Worm (Caenorhabditis elegans): ENCODE results near the gene ZC266.1.

DNA sequence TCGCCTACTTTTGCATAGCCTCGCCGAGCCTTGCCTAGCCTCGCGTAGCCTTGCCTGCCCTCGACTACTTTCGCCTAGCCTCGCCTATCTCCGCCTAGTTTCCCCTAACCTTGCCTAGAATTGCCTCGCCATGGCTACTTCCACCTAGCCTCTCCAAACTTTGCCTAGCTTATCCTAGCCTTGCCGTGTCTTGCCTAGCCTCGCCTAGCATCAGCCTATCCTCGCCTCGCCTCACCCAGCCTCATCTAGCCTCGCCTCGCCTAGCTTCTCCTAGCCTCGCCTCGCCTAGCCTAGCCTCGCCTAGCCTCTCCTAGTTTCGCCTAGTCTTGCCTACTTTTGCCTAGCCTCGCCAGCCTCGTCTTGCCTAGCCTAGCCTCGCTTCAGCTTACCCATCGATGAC is 33.0 kb downstream of the ZC266.1 start:
- no peak for TF ChIP-seq athp-1 (tag; optimal IDR thresholded peaks at IDR 0.05)
- no peak for TF ChIP-seq zfh-2 (GFP tag; conservative IDR thresholded peaks at IDR 0.05)
- TF ChIP-seq dox-1 (GFP tag; IDR thresholded peaks at IDR 0.05), result no peak
- TF ChIP-seq F52B5.7 (tag; optimal IDR thresholded peaks at IDR 0.05), result no peak
- no peak for TF ChIP-seq ama-1 (optimal IDR thresholded peaks at IDR 0.05)
- TF ChIP-seq ama-1 (GFP tag; optimal IDR thresholded peaks at IDR 0.05), result no peak
- no peak for TF ChIP-seq hrde-1 (tag; optimal IDR thresholded peaks at IDR 0.05; ENCODE audit: borderline replicate concordance)
